Fruit fly (Drosophila melanogaster) whole organism, prepupa: Measurements from ENCODE around the gene Elo68beta.
A peak's percentile ranks its signal among the peaks of the same experiment; 100 is the strongest.

ENCODE experiments used
- CG10631 ChIP-seq: fragments of 200-800 bp; sonication (Bioruptor generic); optimal IDR thresholded peaks from 2 replicates; lab custom pipeline; 2016; ENCODE audit warnings: missing biosample characterization, missing genetic modification characterization
- CG10669 ChIP-seq: fragments of 200-800 bp; sonication (Bioruptor generic); optimal IDR thresholded peaks from 3 replicates; lab custom pipeline; 2018; ENCODE audit warnings: missing biosample characterization, mild to moderate bottlenecking, missing genetic modification characterization, moderate library complexity
- CG1621 ChIP-seq: fragments of 200-800 bp; sonication (Bioruptor generic); optimal IDR thresholded peaks from 3 replicates; lab custom pipeline; 2018; ENCODE audit warnings: missing biosample characterization, mild to moderate bottlenecking, missing genetic modification characterization
- CG16779 ChIP-seq: fragments of 200-800 bp; sonication (Bioruptor generic); optimal IDR thresholded peaks from 3 replicates; lab custom pipeline; 2017; ENCODE audit warnings: missing biosample characterization, mild to moderate bottlenecking, missing genetic modification characterization
- CG3032 ChIP-seq: fragments of 200-800 bp; optimal IDR thresholded peaks from 2 replicates; lab custom pipeline; 2019; ENCODE audit warnings: missing biosample characterization, mild to moderate bottlenecking, missing genetic modification characterization, moderate library complexity
- CG31627 ChIP-seq: fragments of 200-800 bp; sonication (Bioruptor generic); optimal IDR thresholded peaks from 3 replicates; lab custom pipeline; 2016; ENCODE audit warnings: missing biosample characterization, missing genetic modification characterization
- CG32006 ChIP-seq: fragments of 200-800 bp; sonication (Bioruptor generic); optimal IDR thresholded peaks from 3 replicates; lab custom pipeline; 2017; ENCODE audit warnings: missing biosample characterization, mild to moderate bottlenecking, missing genetic modification characterization
- CG6163 ChIP-seq: fragments of 200-800 bp; sonication (Bioruptor generic); IDR thresholded peaks from 3 replicates; pipeline ENCODE4 v1.3.6; 2022; ENCODE audit warnings: missing biosample characterization, missing genetic modification characterization
- CG6792 ChIP-seq: fragments of 200-800 bp; sonication (Bioruptor generic); optimal IDR thresholded peaks from 3 replicates; lab custom pipeline; 2016; ENCODE audit warnings: missing biosample characterization, missing genetic modification characterization
- CG6854 ChIP-seq: fragments of 200-800 bp; sonication (Bioruptor generic); optimal IDR thresholded peaks from 2 replicates; lab custom pipeline; 2017; ENCODE audit warnings: missing biosample characterization, mild to moderate bottlenecking, missing genetic modification characterization
- CG8119 ChIP-seq: fragments of 200-800 bp; sonication (Bioruptor generic); IDR thresholded peaks from 3 replicates; pipeline ENCODE4 v1.3.6; 2022; ENCODE audit warnings: missing biosample characterization, missing genetic modification characterization
- CG8319 ChIP-seq: fragments of 200-800 bp; sonication (Bioruptor generic); optimal IDR thresholded peaks from 3 replicates; lab custom pipeline; 2016; ENCODE audit warnings: missing biosample characterization, missing genetic modification characterization
- CG9139 ChIP-seq: fragments of 200-800 bp; sonication (Bioruptor generic); optimal IDR thresholded peaks from 3 replicates; lab custom pipeline; 2017; ENCODE audit warnings: missing biosample characterization, mild to moderate bottlenecking, missing genetic modification characterization
- Ets21C ChIP-seq: fragments of 200-800 bp; sonication (Bioruptor generic); optimal IDR thresholded peaks from 3 replicates; lab custom pipeline; 2016; ENCODE audit warnings: missing biosample characterization, missing genetic modification characterization
- Ets96B ChIP-seq: fragments of 200-800 bp; optimal IDR thresholded peaks from 2 replicates; lab custom pipeline; 2019; ENCODE audit warnings: missing biosample characterization, mild to moderate bottlenecking, missing genetic modification characterization, moderate library complexity
- Hr38 ChIP-seq: sonication (Bioruptor generic); optimal IDR thresholded peaks from 2 replicates; lab custom pipeline; 2016; ENCODE audit warnings: missing biosample characterization, missing genetic modification characterization
- Lpt ChIP-seq: fragments of 200-800 bp; sonication (Bioruptor generic); optimal IDR thresholded peaks from 3 replicates; lab custom pipeline; 2016; ENCODE audit warnings: missing biosample characterization, missing genetic modification characterization
- Met ChIP-seq: fragments of 200-800 bp; sonication (Bioruptor generic); optimal IDR thresholded peaks from 3 replicates; lab custom pipeline; 2016; ENCODE audit warnings: missing biosample characterization, missing genetic modification characterization
- Smox ChIP-seq: fragments of 200-800 bp; sonication (Bioruptor generic); optimal IDR thresholded peaks from 3 replicates; lab custom pipeline; 2016; ENCODE audit warnings: missing biosample characterization, missing genetic modification characterization
- Sox14 ChIP-seq: fragments of 200-800 bp; sonication (Bioruptor generic); optimal IDR thresholded peaks from 3 replicates; lab custom pipeline; 2016; ENCODE audit warnings: missing biosample characterization, missing genetic modification characterization
- acj6 ChIP-seq: fragments of 200-800 bp; sonication (Bioruptor generic); optimal IDR thresholded peaks from 3 replicates; lab custom pipeline; 2016; ENCODE audit warnings: missing biosample characterization, missing genetic modification characterization
- cyc ChIP-seq: fragments of 200-800 bp; sonication (Bioruptor generic); optimal IDR thresholded peaks from 3 replicates; lab custom pipeline; 2016; ENCODE audit warnings: missing biosample characterization, missing genetic modification characterization
- dac ChIP-seq: fragments of 200-800 bp; sonication (Bioruptor generic); optimal IDR thresholded peaks from 2 replicates; lab custom pipeline; 2017; ENCODE audit warnings: missing biosample characterization, mild to moderate bottlenecking, missing genetic modification characterization
- eg ChIP-seq: fragments of 200-800 bp; sonication (Bioruptor generic); IDR thresholded peaks from 3 replicates; pipeline ENCODE4 v1.3.6; 2022; ENCODE audit warnings: missing biosample characterization, missing genetic modification characterization
- esn ChIP-seq: fragments of 200-800 bp; sonication (Bioruptor generic); optimal IDR thresholded peaks from 2 replicates; lab custom pipeline; 2016; ENCODE audit warnings: missing biosample characterization, mild to moderate bottlenecking, missing genetic modification characterization, moderate library complexity
- fd59A ChIP-seq: fragments of 200-800 bp; sonication (Bioruptor generic); optimal IDR thresholded peaks from 2 replicates; lab custom pipeline; 2017; ENCODE audit warnings: missing biosample characterization, mild to moderate bottlenecking, missing genetic modification characterization, missing genetic modification reagents
- fd85E ChIP-seq: fragments of 200-800 bp; sonication (Bioruptor generic); optimal IDR thresholded peaks from 3 replicates; lab custom pipeline; 2016; ENCODE audit warnings: missing biosample characterization, missing genetic modification characterization
- salr ChIP-seq, 2 experiments: fragments of 200-800 bp; sonication (Bioruptor generic); optimal IDR thresholded peaks; 3 replicates each; lab custom pipeline; 2016 to 2018; ENCODE audit warnings: missing biosample characterization in 2 of 2, missing genetic modification characterization in 2 of 2, mild to moderate bottlenecking in 1 of 2
- topi ChIP-seq: fragments of 200-800 bp; sonication (Bioruptor generic); optimal IDR thresholded peaks from 3 replicates; lab custom pipeline; 2016; ENCODE audit warnings: missing biosample characterization, missing genetic modification characterization
- vri ChIP-seq: fragments of 200-800 bp; sonication (Bioruptor generic); optimal IDR thresholded peaks from 3 replicates; lab custom pipeline; 2016; ENCODE audit warnings: missing biosample characterization, mild to moderate bottlenecking, missing genetic modification characterization

Gene Elo68beta

DNA sequence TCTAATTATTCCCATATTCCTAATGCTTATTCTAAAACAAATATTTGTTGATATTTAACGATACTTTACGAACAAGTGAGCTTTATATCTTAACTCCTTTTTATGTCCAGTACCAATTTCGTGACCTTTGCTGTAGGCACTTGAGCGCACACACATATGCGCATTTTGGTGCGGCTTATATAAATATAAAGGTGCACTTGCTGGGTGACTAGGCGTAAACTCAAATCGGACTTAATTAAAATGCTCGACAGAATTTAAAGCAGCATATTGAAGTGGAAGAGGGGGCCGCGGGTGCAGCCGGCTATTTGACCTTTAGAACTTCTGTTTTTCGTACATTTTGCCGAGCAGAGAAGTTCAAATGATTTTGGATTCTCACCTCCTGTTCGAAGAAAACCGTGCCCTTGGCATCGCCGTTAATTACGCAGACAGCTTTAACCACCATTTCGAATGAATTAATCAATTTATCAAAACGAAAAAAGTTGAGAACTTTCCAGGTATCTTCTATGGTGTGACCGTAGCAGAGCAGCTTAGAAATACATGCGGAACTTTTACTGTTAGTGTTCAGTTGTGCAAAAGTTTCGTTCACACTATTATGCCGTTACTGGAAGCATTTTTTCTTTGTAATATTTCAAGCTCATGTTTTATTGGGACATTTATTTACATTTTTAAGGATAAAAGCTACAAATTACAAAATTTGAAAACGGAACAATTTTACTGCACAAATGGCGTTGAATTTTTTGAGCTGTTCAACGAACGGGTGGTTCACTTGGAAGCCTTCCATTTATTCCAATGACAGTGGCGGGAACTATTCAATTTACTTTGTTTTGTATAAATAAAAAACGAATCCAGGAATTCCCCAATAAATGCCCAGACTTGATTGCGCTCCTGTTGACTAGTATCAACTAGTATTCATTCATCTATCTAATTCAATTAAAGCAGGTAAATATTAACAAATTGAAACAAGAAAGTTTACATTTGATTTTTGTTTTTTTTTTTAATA, 12.0 kb upstream of the Elo68beta start, which contains the start of gene Sod1 (continued):
- TF ChIP-seq CG8319: no peak
- peak; percentile 2 for TF ChIP-seq esn (GFP tag; lab: Kevin White, UChicago)
- TF ChIP-seq CG6854 (GFP tag; lab: Kevin White, UChicago): peak; percentile 91
- TF ChIP-seq Ets96B: peak; percentile 26
- TF ChIP-seq dac (GFP tag; lab: Kevin White, UChicago): no peak
- TF ChIP-seq CG9139 (GFP tag; lab: Kevin White, UChicago): peak; percentile 88
- TF ChIP-seq Ets21C (GFP tag; lab: Kevin White, UChicago): no peak
- no peak for TF ChIP-seq Hr38 (GFP tag; lab: Kevin White, UChicago)
- TF ChIP-seq CG1621 (tag; lab: Kevin White, UChicago): peak; percentile 61
- no peak for TF ChIP-seq acj6 (GFP tag; lab: Kevin White, UChicago)
- TF ChIP-seq Smox: no peak
- no peak; the same call in 2 of the 3 replicates for TF ChIP-seq CG8119 (GFP tag; lab: Robert Waterston, UW)
- TF ChIP-seq CG16779 (tag; lab: Kevin White, UChicago): peak; percentile 60

DNA sequence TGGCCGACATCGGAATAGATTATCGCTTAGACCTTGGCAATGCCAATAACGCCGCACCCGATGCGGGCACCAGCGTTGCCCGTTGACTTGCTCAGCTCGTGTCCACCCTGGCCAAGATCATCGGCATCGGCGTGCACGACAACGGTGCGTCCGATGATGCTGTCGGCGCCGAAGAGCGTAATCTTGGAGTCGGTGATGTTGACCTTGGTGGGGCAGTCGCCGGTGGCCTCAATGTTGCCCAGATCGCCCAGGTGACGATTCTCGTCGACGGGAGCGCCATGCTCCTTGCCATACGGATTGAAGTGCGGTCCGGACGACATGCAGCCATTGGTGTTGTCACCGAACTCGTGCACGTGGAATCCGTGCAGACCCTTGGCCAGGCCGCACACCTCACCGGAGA, 10.9 kb upstream of the Elo68beta start:
- TF ChIP-seq CG3032 (no peak), fd59A (GFP tag; lab: Kevin White, UChicago) (no peak), vri (GFP tag; lab: Kevin White, UChicago) (no peak), CG6163 (GFP tag; lab: Robert Waterston, UW) (no peak), CG10669 (GFP tag; lab: Kevin White, UChicago) (no peak), CG6854 (GFP tag; lab: Kevin White, UChicago) (no peak), Hr38 (GFP tag; lab: Kevin White, UChicago) (no peak), CG10631 (GFP tag; lab: Kevin White, UChicago) (no peak), CG32006 (GFP tag; lab: Kevin White, UChicago) (no peak), CG8319 (no peak), CG31627 (GFP tag; lab: Kevin White, UChicago) (no peak), CG6792 (GFP tag; lab: Kevin White, UChicago) (no peak), cyc (GFP tag; lab: Kevin White, UChicago) (no peak), Smox (no peak), fd85E (GFP tag; lab: Kevin White, UChicago) (no peak), topi (GFP tag; lab: Kevin White, UChicago) (no peak), Lpt (GFP tag; lab: Kevin White, UChicago) (no peak), Sox14 (GFP tag; lab: Kevin White, UChicago) (no peak), eg (GFP tag; lab: Robert Waterston, UW) (no peak)
- TF ChIP-seq, all 60 proteins: peak for 0

DNA sequence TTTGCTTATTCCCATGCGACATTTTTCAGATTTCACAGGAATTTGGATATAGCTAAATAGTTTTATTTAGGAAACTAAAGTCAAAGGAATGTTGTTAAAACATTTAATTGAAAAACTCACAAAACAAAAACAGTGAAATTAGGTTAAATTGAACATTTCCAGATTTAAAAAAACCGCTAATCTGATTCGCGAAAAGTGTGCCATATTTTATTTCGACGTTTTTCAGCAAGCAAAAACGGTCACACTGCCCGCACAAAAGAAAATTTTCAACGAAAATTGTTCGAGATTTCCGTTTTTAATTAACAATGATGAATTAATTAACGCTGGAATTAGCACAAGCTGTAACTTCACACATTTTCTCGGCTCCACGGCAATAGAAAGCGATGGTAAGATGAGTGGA, 8.0 kb upstream of the Elo68beta start, which contains the start of the genes CG34012 and emei:
TSS of gene CG34012 (minus strand) at position 52 of the 400 bp plus-strand sequence.
TSS of gene emei (plus strand) at position 237 of the 400 bp plus-strand sequence.
- peak; percentile 6 for TF ChIP-seq Sox14 (GFP tag; lab: Kevin White, UChicago)
- TF ChIP-seq Met: no peak

DNA sequence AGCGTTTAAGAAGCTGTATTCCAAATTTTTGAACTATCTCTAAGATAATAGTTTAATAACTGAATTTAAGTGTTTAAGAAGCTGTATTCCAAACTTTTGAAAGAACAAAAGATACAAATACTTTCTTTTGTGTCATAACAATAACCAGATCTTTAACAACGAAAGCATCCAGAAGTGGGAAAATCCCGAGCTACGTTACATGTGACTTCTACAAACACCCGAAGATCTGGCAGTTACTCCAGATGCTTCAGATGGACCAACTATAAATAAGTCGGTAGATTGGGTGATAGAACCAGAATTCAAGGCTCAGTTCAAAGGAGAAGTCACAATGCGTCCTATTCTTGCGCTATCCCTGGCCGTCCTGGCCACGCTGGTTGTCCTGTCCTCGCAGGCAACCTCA, 6.4 kb upstream of the Elo68beta start, which contains the start of gene CG12522:
TSS of gene CG12522 (plus strand) at position 301 of the 400 bp plus-strand sequence.
- TF ChIP-seq CG9139 (GFP tag; lab: Kevin White, UChicago) (no peak), fd59A (GFP tag; lab: Kevin White, UChicago) (no peak)
- TF ChIP-seq, all 60 proteins: peak for 0

DNA sequence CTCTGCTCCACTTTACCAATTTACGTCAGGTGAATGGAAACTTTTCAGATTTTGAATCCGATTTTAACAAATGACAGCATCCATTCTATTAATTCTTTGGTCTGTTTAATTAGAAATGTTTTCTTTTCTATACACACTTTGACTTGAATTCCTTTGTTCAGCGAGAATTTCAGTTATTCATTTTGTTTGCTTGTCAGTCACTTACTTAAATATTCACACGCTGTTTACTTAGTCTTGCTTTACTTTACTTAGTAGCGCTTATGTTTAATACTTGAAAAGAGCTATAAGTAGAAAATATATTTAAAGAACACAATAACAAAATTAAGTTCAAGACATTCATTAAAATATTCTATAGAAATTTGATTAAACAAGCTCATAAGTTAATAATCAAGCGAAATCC, 5.9 kb upstream of the Elo68beta start, which contains the start of gene CG32073:
TSS of gene CG32073 (minus strand) at position 151 of the 400 bp plus-strand sequence.
- TF ChIP-seq CG32006 (GFP tag; lab: Kevin White, UChicago) (no peak), CG1621 (tag; lab: Kevin White, UChicago) (no peak), salr (GFP tag; optimal IDR thresholded peaks at IDR 0.05; lab: Kevin White, UChicago) (no peak), acj6 (GFP tag; lab: Kevin White, UChicago) (no peak)
